Worm (Caenorhabditis elegans) whole organism, L4 larva: ENCODE data around the gene nhr-103.

Experiments used
- F49E8.2 ChIP-seq: sonication (generic microtip); optimal IDR thresholded peaks from 2 replicates; lab custom pipeline; 2016; ENCODE audit warnings: missing compliant biosample characterization, mild to moderate bottlenecking, missing genetic modification characterization, borderline replicate concordance
- R02D3.7 ChIP-seq: fragments of 150-350 bp; sonication (generic microtip); optimal IDR thresholded peaks from 3 replicates; lab custom pipeline; 2014; ENCODE audit warnings: missing biosample characterization, missing genetic modification characterization
- aha-1 ChIP-seq: fragments of 150-350 bp; peaks from one replicate; lab custom pipeline; 2014; ENCODE audit warnings: missing biosample characterization, missing genetic modification characterization
- daf-12 ChIP-seq: fragments of 150-350 bp; optimal IDR thresholded peaks from 2 replicates; lab custom pipeline; 2014; ENCODE audit warnings: missing biosample characterization, missing genetic modification reagents, missing genetic modification characterization
- mxl-2 ChIP-seq: fragments of 200-800 bp; sonication (Bioruptor generic); conservative IDR thresholded peaks from 2 replicates; pipeline ENCODE4 v1.3.6; 2022; ENCODE audit warnings: missing genetic modification reagents, missing genetic modification characterization, missing compliant biosample characterization
- nhr-237 ChIP-seq: sonication (generic microtip); optimal IDR thresholded peaks from 2 replicates; lab custom pipeline; 2017; ENCODE audit warnings: missing biosample characterization, missing genetic modification characterization
- ztf-7 ChIP-seq: fragments of 150-350 bp; optimal IDR thresholded peaks from 2 replicates; lab custom pipeline; 2014; ENCODE audit warnings: missing biosample characterization, missing genetic modification characterization

DNA sequence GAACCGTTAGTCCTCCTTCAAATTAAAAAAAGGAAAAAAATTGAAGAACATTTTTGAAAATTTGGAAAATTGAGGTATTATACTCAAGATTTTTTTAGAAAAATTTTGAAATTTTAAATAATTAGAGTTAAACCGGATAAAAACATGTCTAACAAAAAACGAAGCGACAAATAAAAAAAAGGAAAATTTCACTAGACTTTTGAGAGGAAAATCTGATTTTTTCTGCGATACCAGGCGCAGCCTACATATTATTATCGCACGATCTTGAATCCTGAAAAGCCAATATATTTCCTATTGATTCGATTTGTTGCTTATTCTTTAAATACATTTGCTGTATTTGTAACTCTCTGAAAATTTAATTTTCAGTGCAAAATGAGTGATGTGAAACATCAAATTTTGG lies 9.9 kb upstream of the nhr-103 start, which contains the start of gene nstp-8:
- no peak for TF ChIP-seq ztf-7 (tag; lab: Kevin White, UChicago)
- no peak for TF ChIP-seq daf-12
- TF ChIP-seq nhr-237 (tag; lab: Kevin White, UChicago), result no peak
- TF ChIP-seq R02D3.7, result no peak
- TF ChIP-seq mxl-2, result no peak
- TF ChIP-seq aha-1, result no peak
- TF ChIP-seq F49E8.2 (tag; lab: Kevin White, UChicago), result no peak
